Fruit fly (Drosophila melanogaster) whole organism, embryonic: ENCODE results near the gene CG7794.
A peak's percentile ranks its signal among the peaks of the same experiment; 100 is the strongest.

Experiments used
- ATbp ChIP-seq: fragments of 200-800 bp; sonication (Bioruptor generic); optimal IDR thresholded peaks from 2 replicates; lab custom pipeline; 2017; ENCODE audit warnings: missing biosample characterization, mild to moderate bottlenecking, missing genetic modification characterization, missing genetic modification reagents
- Abd-B ChIP-seq: fragments of 200-800 bp; sonication (Bioruptor generic); optimal IDR thresholded peaks from 2 replicates; lab custom pipeline; 2018; ENCODE audit warnings: missing biosample characterization, mild to moderate bottlenecking, missing genetic modification characterization, moderate library complexity
- Adf1 ChIP-seq: fragments of 200-800 bp; sonication (Bioruptor generic); IDR thresholded peaks from 2 replicates; pipeline ENCODE4 v1.3.6; 2022; ENCODE audit warnings: missing biosample characterization, missing genetic modification characterization
- CG10274 ChIP-seq: fragments of 200-800 bp; sonication (Bioruptor generic); optimal IDR thresholded peaks from 3 replicates; lab custom pipeline; 2017; ENCODE audit warnings: missing biosample characterization, mild to moderate bottlenecking, missing genetic modification characterization
- CG11398 ChIP-seq: fragments of 200-800 bp; sonication (Bioruptor generic); optimal IDR thresholded peaks from 2 replicates; lab custom pipeline; 2016; ENCODE audit warnings: missing biosample characterization, missing genetic modification characterization
- CG17568 ChIP-seq: fragments of 200-800 bp; sonication (Bioruptor generic); optimal IDR thresholded peaks from 2 replicates; lab custom pipeline; 2018; ENCODE audit warnings: missing biosample characterization, mild to moderate bottlenecking, missing genetic modification characterization, moderate library complexity
- CG2129 ChIP-seq: fragments of 200-800 bp; sonication (Bioruptor generic); IDR thresholded peaks from 2 replicates; pipeline ENCODE4 v1.3.6; 2022; ENCODE audit warnings: missing biosample characterization, missing genetic modification characterization; ENCODE audit not compliant: partially characterized antibody
- CG30403 ChIP-seq: fragments of 200-800 bp; sonication (Bioruptor generic); optimal IDR thresholded peaks from 3 replicates; lab custom pipeline; 2016; ENCODE audit warnings: missing biosample characterization, missing genetic modification characterization
- CG3407 ChIP-seq: fragments of 200-800 bp; sonication (Bioruptor generic); optimal IDR thresholded peaks from 2 replicates; lab custom pipeline; 2018; ENCODE audit warnings: missing biosample characterization, mild to moderate bottlenecking, missing genetic modification characterization
- CG4854 ChIP-seq: fragments of 200-800 bp; sonication (Bioruptor generic); optimal IDR thresholded peaks from 2 replicates; lab custom pipeline; 2016; ENCODE audit warnings: missing biosample characterization, missing genetic modification characterization, inconsistent platforms
- CG6689 ChIP-seq: fragments of 200-800 bp; sonication (Bioruptor generic); IDR thresholded peaks from 2 replicates; pipeline ENCODE4 v1.3.6; 2022; ENCODE audit warnings: missing biosample characterization, missing genetic modification characterization
- CG7372 ChIP-seq: fragments of 200-800 bp; sonication (Bioruptor generic); IDR thresholded peaks from 2 replicates; pipeline ENCODE4 v1.3.6; 2022; ENCODE audit warnings: missing biosample characterization, missing genetic modification characterization
- CG7745 ChIP-seq: fragments of 200-800 bp; sonication (Bioruptor generic); optimal IDR thresholded peaks from 2 replicates; lab custom pipeline; 2018; ENCODE audit warnings: missing biosample characterization, mild to moderate bottlenecking, missing genetic modification characterization, moderate library complexity
- CG7839 ChIP-seq: fragments of 200-800 bp; sonication (Bioruptor generic); optimal IDR thresholded peaks from 3 replicates; lab custom pipeline; 2018; ENCODE audit warnings: missing biosample characterization, mild to moderate bottlenecking, missing genetic modification characterization, moderate library complexity
- D19B ChIP-seq: fragments of 200-800 bp; sonication (Bioruptor generic); optimal IDR thresholded peaks from 2 replicates; lab custom pipeline; 2017; ENCODE audit warnings: missing biosample characterization, mild to moderate bottlenecking, missing genetic modification characterization
- Dek ChIP-seq: fragments of 200-800 bp; sonication (Bioruptor generic); optimal IDR thresholded peaks from 3 replicates; lab custom pipeline; 2019; ENCODE audit warnings: missing biosample characterization, mild to moderate bottlenecking, missing genetic modification characterization, moderate library complexity
- Dip2 ChIP-seq: fragments of 200-800 bp; sonication (Bioruptor generic); IDR thresholded peaks from 2 replicates; pipeline ENCODE4 v1.3.6; 2022; ENCODE audit warnings: missing biosample characterization, missing genetic modification characterization
- Dip3 ChIP-seq: fragments of 200-800 bp; sonication (Bioruptor generic); optimal IDR thresholded peaks from 3 replicates; lab custom pipeline; 2016; ENCODE audit warnings: missing biosample characterization, missing genetic modification characterization
- Drgx ChIP-seq: fragments of 200-800 bp; sonication (Bioruptor generic); IDR thresholded peaks from 2 replicates; pipeline ENCODE4 v1.3.6; 2022; ENCODE audit warnings: missing biosample characterization, missing genetic modification characterization
- Hmx ChIP-seq: fragments of 200-800 bp; sonication (Bioruptor generic); optimal IDR thresholded peaks from 2 replicates; lab custom pipeline; 2016; ENCODE audit warnings: missing biosample characterization, missing genetic modification characterization
- Lhr ChIP-seq: fragments of 200-800 bp; sonication (Bioruptor generic); optimal IDR thresholded peaks from 3 replicates; lab custom pipeline; 2017; ENCODE audit warnings: mild to moderate bottlenecking, missing biosample characterization, missing genetic modification reagents, missing genetic modification characterization
- Mes4 ChIP-seq: fragments of 200-800 bp; sonication (Bioruptor generic); optimal IDR thresholded peaks from 2 replicates; lab custom pipeline; 2016; ENCODE audit warnings: missing biosample characterization, missing genetic modification characterization
- Nf-YB ChIP-seq: fragments of 200-800 bp; sonication (Bioruptor generic); optimal IDR thresholded peaks from 3 replicates; lab custom pipeline; 2019; ENCODE audit warnings: missing biosample characterization, mild to moderate bottlenecking, missing genetic modification characterization, moderate library complexity
- Pdp1 ChIP-seq, 2 experiments: fragments of 200-800 bp; sonication (Bioruptor generic); optimal IDR thresholded peaks; 3 replicates each; lab custom pipeline; 2016; ENCODE audit warnings: missing biosample characterization in 2 of 2, missing genetic modification characterization in 2 of 2, mild to moderate bottlenecking in 1 of 2, moderate library complexity in 1 of 2
- Six4 ChIP-seq: fragments of 200-800 bp; sonication (Bioruptor generic); optimal IDR thresholded peaks from 2 replicates; lab custom pipeline; 2016; ENCODE audit warnings: missing biosample characterization, missing genetic modification characterization
- Vsx1 ChIP-seq: fragments of 200-800 bp; sonication (Bioruptor generic); optimal IDR thresholded peaks from 2 replicates; lab custom pipeline; 2017; ENCODE audit warnings: missing biosample characterization, mild to moderate bottlenecking, missing genetic modification characterization, missing genetic modification reagents
- ase ChIP-seq: fragments of 200-800 bp; sonication (Bioruptor generic); IDR thresholded peaks from 3 replicates; pipeline ENCODE4 v1.3.6; 2022; ENCODE audit warnings: missing biosample characterization, missing genetic modification characterization
- az2 ChIP-seq: fragments of 200-800 bp; sonication (Bioruptor generic); optimal IDR thresholded peaks from 3 replicates; lab custom pipeline; 2016; ENCODE audit warnings: missing biosample characterization, missing genetic modification characterization
- bsh ChIP-seq, 2 experiments: fragments of 200-800 bp; sonication (Bioruptor generic); optimal IDR thresholded peaks; 2 replicates each; lab custom pipeline; 2017 to 2018; ENCODE audit warnings: mild to moderate bottlenecking in 2 of 2, missing biosample characterization in 2 of 2, missing genetic modification characterization in 2 of 2, moderate library complexity in 1 of 2
- cato ChIP-seq: fragments of 200-800 bp; sonication (Bioruptor generic); optimal IDR thresholded peaks from 2 replicates; lab custom pipeline; 2016; ENCODE audit warnings: missing biosample characterization, missing genetic modification characterization, borderline replicate concordance
- cg ChIP-seq: fragments of 200-800 bp; sonication (Bioruptor generic); optimal IDR thresholded peaks from 3 replicates; lab custom pipeline; 2019; ENCODE audit warnings: missing biosample characterization, mild to moderate bottlenecking, missing genetic modification characterization, moderate library complexity
- danr ChIP-seq: fragments of 200-800 bp; sonication (Bioruptor generic); IDR thresholded peaks from 2 replicates; pipeline ENCODE4 v1.3.6; 2022; ENCODE audit warnings: missing biosample characterization, missing genetic modification characterization
- fu2 ChIP-seq: fragments of 200-800 bp; sonication (Bioruptor generic); optimal IDR thresholded peaks from 2 replicates; lab custom pipeline; 2016; ENCODE audit warnings: missing biosample characterization, missing genetic modification characterization
- gt ChIP-seq: fragments of 200-800 bp; sonication (Bioruptor generic); IDR thresholded peaks from 2 replicates; pipeline ENCODE4 v1.3.6; 2022; ENCODE audit warnings: missing biosample characterization, missing genetic modification characterization
- inv ChIP-seq: fragments of 200-800 bp; sonication (Bioruptor generic); IDR thresholded peaks from 2 replicates; pipeline ENCODE4 v1.3.6; 2022; ENCODE audit warnings: missing biosample characterization, missing genetic modification characterization; ENCODE audit not compliant: partially characterized antibody
- lola ChIP-seq, 3 experiments: fragments of >200 bp in 2 of 3; fragments of 200-800 bp in 1 of 3; sonication (Bioruptor generic) in 1 of 3; optimal IDR thresholded peaks; 2 replicates each; lab custom pipeline; 2017 to 2019; ENCODE audit warnings: missing biosample characterization in 3 of 3, missing genetic modification characterization in 3 of 3, mild to moderate bottlenecking in 1 of 3, moderate library complexity in 1 of 3
- mirr ChIP-seq: fragments of 200-800 bp; sonication (Bioruptor generic); optimal IDR thresholded peaks from 3 replicates; lab custom pipeline; 2018; ENCODE audit warnings: missing biosample characterization, mild to moderate bottlenecking, missing genetic modification characterization
- mld ChIP-seq: fragments of 200-800 bp; sonication (Bioruptor generic); IDR thresholded peaks from 3 replicates; pipeline ENCODE4 v1.3.6; 2022; ENCODE audit warnings: missing biosample characterization, missing genetic modification characterization; ENCODE audit not compliant: partially characterized antibody
- pzg ChIP-seq: fragments of 200-800 bp; sonication (Bioruptor generic); optimal IDR thresholded peaks from 3 replicates; lab custom pipeline; 2018; ENCODE audit warnings: missing biosample characterization, mild to moderate bottlenecking, missing genetic modification characterization, moderate library complexity
- rib ChIP-seq: fragments of 200-800 bp; sonication (Bioruptor generic); IDR thresholded peaks from 2 replicates; pipeline ENCODE4 v1.3.6; 2022; ENCODE audit warnings: missing biosample characterization, missing genetic modification characterization
- ro ChIP-seq: fragments of 200-800 bp; sonication (Bioruptor generic); IDR thresholded peaks from 2 replicates; pipeline ENCODE4 v1.3.6; 2022; ENCODE audit warnings: missing biosample characterization, missing genetic modification characterization
- salm ChIP-seq: fragments of 200-800 bp; sonication (Bioruptor generic); optimal IDR thresholded peaks from 2 replicates; lab custom pipeline; 2018; ENCODE audit warnings: missing biosample characterization, mild to moderate bottlenecking, missing genetic modification characterization
- sens-2 ChIP-seq: fragments of 200-800 bp; sonication (Bioruptor generic); IDR thresholded peaks from 2 replicates; pipeline ENCODE4 v1.3.6; 2022; ENCODE audit warnings: missing biosample characterization, missing genetic modification characterization
- sim ChIP-seq: fragments of 200-800 bp; sonication (Bioruptor generic); IDR thresholded peaks from 2 replicates; pipeline ENCODE4 v1.3.6; 2022; ENCODE audit warnings: missing biosample characterization, missing genetic modification characterization
- sqz ChIP-seq: fragments of 200-800 bp; sonication (Bioruptor generic); optimal IDR thresholded peaks from 3 replicates; lab custom pipeline; 2018; ENCODE audit warnings: missing biosample characterization, mild to moderate bottlenecking, missing genetic modification characterization
- stwl ChIP-seq: fragments of 200-800 bp; sonication (Bioruptor generic); optimal IDR thresholded peaks from 3 replicates; lab custom pipeline; 2018; ENCODE audit warnings: missing biosample characterization, mild to moderate bottlenecking, missing genetic modification characterization, moderate library complexity
- tgo ChIP-seq: fragments of 200-800 bp; sonication (Bioruptor generic); IDR thresholded peaks from 3 replicates; pipeline ENCODE4 v1.3.6; 2022; ENCODE audit warnings: missing biosample characterization, missing genetic modification characterization
- trh ChIP-seq: fragments of 200-800 bp; sonication (Bioruptor generic); optimal IDR thresholded peaks from 2 replicates; lab custom pipeline; 2016; ENCODE audit warnings: missing biosample characterization, missing genetic modification characterization
- usp ChIP-seq: fragments of >200 bp; optimal IDR thresholded peaks from 2 replicates; lab custom pipeline; 2017; ENCODE audit warnings: missing biosample characterization, missing genetic modification characterization
- zf30C ChIP-seq: fragments of 200-800 bp; sonication (Bioruptor generic); optimal IDR thresholded peaks from 3 replicates; lab custom pipeline; 2018; ENCODE audit warnings: missing biosample characterization, mild to moderate bottlenecking, missing genetic modification characterization

Gene CG7794

DNA sequence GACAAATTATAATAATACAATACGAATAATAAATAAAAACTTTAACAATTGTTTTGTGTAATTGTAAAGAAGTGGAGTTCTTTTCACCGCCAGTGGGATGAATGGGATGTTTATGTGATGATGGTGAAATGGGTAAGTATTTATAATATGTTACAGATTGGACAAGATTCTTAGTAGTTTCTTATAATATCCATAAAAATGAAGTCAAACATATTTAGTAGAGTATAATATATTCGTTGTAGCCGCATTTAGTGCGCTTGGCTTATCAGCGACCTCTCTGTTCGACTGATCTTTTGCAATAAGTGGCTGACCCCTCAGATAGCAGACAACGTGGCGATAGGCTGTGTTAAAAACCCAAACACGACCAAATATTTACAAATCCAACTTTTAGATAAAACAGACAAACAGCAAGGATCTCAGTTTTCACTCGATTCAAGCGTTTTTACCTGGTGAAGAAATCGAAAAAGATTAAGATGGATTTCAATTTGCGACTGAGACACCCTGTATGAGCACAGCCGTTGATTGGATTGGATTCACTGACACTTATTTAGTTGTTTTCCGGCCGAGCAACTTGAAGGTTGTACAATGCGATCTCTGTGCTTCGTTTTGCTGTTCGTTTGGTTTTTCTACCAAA is 4.6 kb upstream of the CG7794 start, which contains the start of gene DNaseII (continued):
- TF ChIP-seq Nf-YB (GFP tag; lab: Kevin White, UChicago) (peak; percentile 20), Adf1 (GFP tag; lab: Robert Waterston, UW) (no peak), Dip3 (GFP tag; lab: Kevin White, UChicago) (no peak), CG7372 (GFP tag; lab: Robert Waterston, UW) (no peak), Vsx1 (GFP tag; lab: Kevin White, UChicago) (no peak), cg (GFP tag; lab: Kevin White, UChicago) (no peak), Lhr (GFP tag; lab: Kevin White, UChicago) (no peak), CG2129 (GFP tag; lab: Robert Waterston, UW) (no peak), ro (GFP tag; lab: Robert Waterston, UW) (no peak), Pdp1 (GFP tag; optimal IDR thresholded peaks at IDR 0.05; lab: Kevin White, UChicago) (peak; percentile 12 to 24), CG30403 (GFP tag; lab: Kevin White, UChicago) (peak; percentile 38), trh (GFP tag; lab: Kevin White, UChicago) (no peak), rib (GFP tag; lab: Robert Waterston, UW) (no peak), CG3407 (GFP tag; lab: Kevin White, UChicago) (no peak), D19B (GFP tag; lab: Kevin White, UChicago) (no peak), usp (no peak), CG17568 (peak; percentile 44), CG4854 (GFP tag; lab: Kevin White, UChicago) (no peak), sens-2 (GFP tag; lab: Robert Waterston, UW) (peak; percentile 44; the same call in 1 of the 2 replicates), Abd-B (GFP tag; lab: Kevin White, UChicago) (no peak), Mes4 (no peak), lola (GFP tag; optimal IDR thresholded peaks at IDR 0.05; lab: Kevin White, UChicago) (no peak), mld (GFP tag; lab: Robert Waterston, UW) (no peak), danr (GFP tag; lab: Robert Waterston, UW) (no peak), CG6689 (GFP tag; lab: Robert Waterston, UW) (no peak), Drgx (no peak; the same call in 1 of the 2 replicates), Hmx (GFP tag; lab: Kevin White, UChicago) (no peak), fu2 (GFP tag; lab: Kevin White, UChicago) (no peak), az2 (GFP tag; lab: Kevin White, UChicago) (no peak), pzg (GFP tag; lab: Kevin White, UChicago) (no peak), ATbp (GFP tag; lab: Kevin White, UChicago) (peak; percentile 29), stwl (tag; lab: Kevin White, UChicago) (no peak), Dek (tag; lab: Kevin White, UChicago) (no peak), Dip2 (GFP tag; lab: Robert Waterston, UW) (no peak), bsh (GFP tag; optimal IDR thresholded peaks at IDR 0.05; lab: Kevin White, UChicago) (no peak), Six4 (GFP tag; lab: Kevin White, UChicago) (no peak), CG7745 (tag; lab: Kevin White, UChicago) (no peak), ase (GFP tag; lab: Robert Waterston, UW) (no peak), zf30C (no peak), inv (GFP tag; lab: Robert Waterston, UW) (no peak), CG11398 (GFP tag; lab: Kevin White, UChicago) (no peak), cato (no peak), sim (GFP tag; lab: Robert Waterston, UW) (no peak), CG7839 (tag; lab: Kevin White, UChicago) (peak; percentile 43), CG10274 (peak; percentile 84), tgo (no peak; the same call in 1 of the 3 replicates), sqz (peak; percentile 2), salm (tag; lab: Kevin White, UChicago) (no peak), gt (no peak), mirr (GFP tag; lab: Kevin White, UChicago) (no peak)
